Worm (Caenorhabditis elegans): Measurements from ENCODE around the gene fbxa-141.

The fbxa-141 gene

DNA sequence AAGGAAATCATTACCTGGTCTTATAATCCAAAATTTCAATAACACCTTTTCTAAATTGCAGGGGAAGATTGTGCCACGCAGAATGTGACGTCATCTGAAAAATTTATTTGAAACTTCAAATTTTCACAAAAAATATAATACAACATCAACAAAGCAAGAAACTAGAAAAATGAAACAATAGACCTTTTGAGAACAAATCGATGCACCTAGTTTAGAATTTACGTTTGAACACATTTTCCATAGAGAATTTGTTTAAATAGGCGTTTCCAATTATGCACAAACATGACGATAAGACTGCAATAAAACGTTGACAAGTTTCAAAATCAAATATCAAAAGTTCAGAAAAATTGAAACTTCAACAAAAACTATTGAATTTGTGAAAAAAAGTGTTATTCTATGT lies at the start of gene fbxa-141:
TSS of gene fbxa-141 (minus strand) at position 101 of the 400 bp plus-strand sequence.
- TF ChIP-seq ama-1 (optimal IDR thresholded peaks at IDR 0.05) (no peak), lsy-2 (tag; optimal IDR thresholded peaks at IDR 0.05) (no peak), sma-9 (GFP tag; optimal IDR thresholded peaks at IDR 0.05) (no peak), sma-9 (tag; optimal IDR thresholded peaks at IDR 0.05) (no peak), fos-1 (tag; optimal IDR thresholded peaks at IDR 0.05) (no peak), gmeb-1 (tag; optimal IDR thresholded peaks at IDR 0.05) (no peak), blmp-1 (tag; optimal IDR thresholded peaks at IDR 0.05; ENCODE audit: insufficient read depth) (no peak), nhr-12 (tag; optimal IDR thresholded peaks at IDR 0.05) (no peak), unc-55 (GFP tag; optimal IDR thresholded peaks at IDR 0.05) (no peak), F13H6.1 (tag; optimal IDR thresholded peaks at IDR 0.05) (no peak), sem-4 (tag; optimal IDR thresholded peaks at IDR 0.05) (no peak), zag-1 (tag; optimal IDR thresholded peaks at IDR 0.05) (no peak), crh-2 (tag; optimal IDR thresholded peaks at IDR 0.05) (no peak), unc-39 (tag; optimal IDR thresholded peaks at IDR 0.05) (no peak), elt-1 (tag; optimal IDR thresholded peaks at IDR 0.05) (no peak), C34F6.9 (tag; optimal IDR thresholded peaks at IDR 0.05) (no peak), skn-1 (tag; optimal IDR thresholded peaks at IDR 0.05) (no peak), ztf-11 (tag; optimal IDR thresholded peaks at IDR 0.05) (no peak), unc-62 (GFP tag; optimal IDR thresholded peaks at IDR 0.05) (no peak), aly-2 (tag; optimal IDR thresholded peaks at IDR 0.05) (no peak)

DNA sequence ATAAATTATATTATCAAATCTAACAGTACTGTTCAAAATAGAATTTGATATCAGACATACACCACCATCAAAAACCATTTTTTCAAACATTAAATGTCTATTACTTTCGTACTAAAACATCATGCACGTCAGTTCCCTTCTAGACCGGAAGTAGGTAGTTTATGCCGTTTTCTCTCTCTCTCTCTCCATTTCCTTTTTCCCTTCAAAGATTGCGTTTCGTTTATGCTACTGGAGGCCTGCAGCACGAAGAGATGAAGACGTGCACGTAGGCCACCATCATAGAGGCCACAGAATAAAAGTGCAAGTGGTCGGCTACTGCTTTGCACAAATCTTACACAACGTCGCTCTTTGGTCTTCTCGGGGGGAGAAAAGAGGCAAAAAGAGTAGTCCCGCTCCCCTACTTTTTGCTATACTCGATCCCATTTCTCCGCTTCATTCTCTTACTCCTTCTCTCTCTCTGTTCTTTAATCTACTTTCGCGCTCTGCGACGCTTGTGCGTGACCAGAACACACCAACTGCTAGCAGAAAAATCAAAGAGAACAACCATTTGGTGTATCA lies 48.8 kb upstream of the fbxa-141 start:
- TF ChIP-seq blmp-1 (tag; optimal IDR thresholded peaks at IDR 0.05; ENCODE audit: insufficient read depth) (peak; percentile 92), elt-3 (tag; optimal IDR thresholded peaks at IDR 0.05) (no peak), F13H6.1 (tag; optimal IDR thresholded peaks at IDR 0.05) (peak; percentile 87), mab-5 (tag; optimal IDR thresholded peaks at IDR 0.05) (peak; percentile 60), nhr-129 (tag; optimal IDR thresholded peaks at IDR 0.05) (peak; percentile 79), ztf-1 (GFP tag; conservative IDR thresholded peaks at IDR 0.05) (no peak), zag-1 (tag; optimal IDR thresholded peaks at IDR 0.05) (peak; percentile 87), ztf-4 (tag; optimal IDR thresholded peaks at IDR 0.05) (peak; percentile 45), lin-11 (tag; optimal IDR thresholded peaks at IDR 0.05) (peak; percentile 30), lin-39 (tag; optimal IDR thresholded peaks at IDR 0.05) (no peak), crh-2 (tag; optimal IDR thresholded peaks at IDR 0.05) (peak; percentile 77), Y55F3AM.14 (GFP tag; optimal IDR thresholded peaks at IDR 0.05) (peak; percentile 75), ztf-11 (tag; optimal IDR thresholded peaks at IDR 0.05) (no peak), sma-9 (GFP tag; optimal IDR thresholded peaks at IDR 0.05) (peak; percentile 97), sma-9 (tag; optimal IDR thresholded peaks at IDR 0.05) (no peak), nhr-25 (tag; optimal IDR thresholded peaks at IDR 0.05) (peak; percentile 24), sma-3 (GFP tag; optimal IDR thresholded peaks at IDR 0.05) (peak; percentile 50), nhr-6 (tag; optimal IDR thresholded peaks at IDR 0.05) (peak; percentile 58), unc-55 (GFP tag; optimal IDR thresholded peaks at IDR 0.05) (peak; percentile 67), lin-13 (GFP tag; optimal IDR thresholded peaks at IDR 0.05) (peak; percentile 47), peb-1 (tag; optimal IDR thresholded peaks at IDR 0.05) (no peak), mdl-1 (tag; optimal IDR thresholded peaks at IDR 0.05) (peak; percentile 69 to 82), elt-1 (tag; optimal IDR thresholded peaks at IDR 0.05) (no peak), egl-27 (tag; optimal IDR thresholded peaks at IDR 0.05) (peak; percentile 74), ceh-16 (tag; optimal IDR thresholded peaks at IDR 0.05) (peak; percentile 12), sem-4 (tag; optimal IDR thresholded peaks at IDR 0.05) (peak; percentile 73), nhr-77 (tag; optimal IDR thresholded peaks at IDR 0.05) (no peak), C34F6.9 (tag; optimal IDR thresholded peaks at IDR 0.05) (peak; percentile 51), fos-1 (tag; optimal IDR thresholded peaks at IDR 0.05) (peak; percentile 46), nhr-21 (tag; optimal IDR thresholded peaks at IDR 0.05) (peak; percentile 60), lsy-2 (tag; optimal IDR thresholded peaks at IDR 0.05) (peak in 1 of 2 experiments; percentile 62)

DNA sequence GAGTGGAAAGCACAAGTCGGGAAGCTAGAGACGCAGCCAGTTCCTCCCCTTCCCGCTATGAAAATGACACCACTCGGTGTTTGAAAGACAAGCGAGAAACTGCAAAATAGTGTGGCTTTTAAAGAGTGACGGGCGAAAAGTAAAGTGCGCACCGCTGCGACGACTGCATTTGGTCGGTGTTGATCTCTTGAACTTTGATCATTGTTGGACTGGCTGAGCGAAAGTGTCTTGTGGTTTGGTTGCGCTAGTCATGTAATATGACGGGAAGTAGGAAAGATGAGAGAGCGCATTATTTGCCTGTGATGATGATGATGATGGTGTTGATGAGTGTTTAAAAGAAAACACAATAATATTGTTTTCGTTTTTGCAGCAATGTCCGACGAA lies 47.6 kb upstream of the fbxa-141 start:
- TF ChIP-seq ztf-4 (tag; optimal IDR thresholded peaks at IDR 0.05) (peak; percentile 88), sem-4 (tag; optimal IDR thresholded peaks at IDR 0.05) (peak; percentile 93), skn-1 (tag; optimal IDR thresholded peaks at IDR 0.05) (no peak), egl-27 (tag; optimal IDR thresholded peaks at IDR 0.05) (peak; percentile 96), alr-1 (tag; optimal IDR thresholded peaks at IDR 0.05) (no peak), unc-55 (GFP tag; optimal IDR thresholded peaks at IDR 0.05) (peak; percentile 92), crh-2 (tag; optimal IDR thresholded peaks at IDR 0.05) (peak; percentile 93), nhr-237 (tag; optimal IDR thresholded peaks at IDR 0.05) (no peak), nhr-25 (tag; optimal IDR thresholded peaks at IDR 0.05) (peak; percentile 93), fos-1 (tag; optimal IDR thresholded peaks at IDR 0.05) (peak; percentile 97), ceh-82 (tag; optimal IDR thresholded peaks at IDR 0.05) (no peak), nhr-23 (tag; optimal IDR thresholded peaks at IDR 0.05) (peak; percentile 22), unc-39 (tag; optimal IDR thresholded peaks at IDR 0.05) (no peak), unc-62 (GFP tag; optimal IDR thresholded peaks at IDR 0.05) (peak; percentile 34), zag-1 (tag; optimal IDR thresholded peaks at IDR 0.05) (peak; percentile 78), nhr-11 (tag; optimal IDR thresholded peaks at IDR 0.05) (no peak), ztf-1 (GFP tag; conservative IDR thresholded peaks at IDR 0.05) (no peak), nhr-21 (tag; optimal IDR thresholded peaks at IDR 0.05) (peak; percentile 98), nhr-10 (tag; optimal IDR thresholded peaks at IDR 0.05) (peak; percentile 39), R02D3.7 (tag; optimal IDR thresholded peaks at IDR 0.05) (no peak), lin-11 (tag; optimal IDR thresholded peaks at IDR 0.05) (peak; percentile 76), elt-3 (tag; optimal IDR thresholded peaks at IDR 0.05) (no peak), aly-2 (tag; optimal IDR thresholded peaks at IDR 0.05) (no peak), lin-13 (GFP tag; optimal IDR thresholded peaks at IDR 0.05) (peak; percentile 74), C34F6.9 (tag; optimal IDR thresholded peaks at IDR 0.05) (peak; percentile 68), mab-5 (tag; optimal IDR thresholded peaks at IDR 0.05) (peak; percentile 13), blmp-1 (tag; optimal IDR thresholded peaks at IDR 0.05; ENCODE audit: insufficient read depth) (peak; percentile 97), nhr-129 (tag; optimal IDR thresholded peaks at IDR 0.05) (peak; percentile 95), Y55F3AM.14 (GFP tag; optimal IDR thresholded peaks at IDR 0.05) (peak; percentile 81), nhr-6 (tag; optimal IDR thresholded peaks at IDR 0.05) (peak; percentile 83), F13H6.1 (tag; optimal IDR thresholded peaks at IDR 0.05) (peak; percentile 98), mdl-1 (tag; optimal IDR thresholded peaks at IDR 0.05) (peak; percentile 92 to 93)

All from whole organism, L2 larva.